Worm (Caenorhabditis elegans): ENCODE data around the gene srj-33.

- no peak for TF ChIP-seq madf-10 (tag; optimal IDR thresholded peaks at IDR 0.05)
- no peak for TF ChIP-seq lin-40 (tag; optimal IDR thresholded peaks at IDR 0.05)
These were observed 14.9 kb downstream of the srj-33 start, which contains the start of gene C50H2.7 for ce11 chrV:9922481-9922880.

All from whole organism, young adult.